Worm (Caenorhabditis elegans) whole organism, young adult: ENCODE results near the gene Y73B6BL.31.

Source experiments
- B0336.3 ChIP-seq: fragments of 200-800 bp; sonication (Bioruptor generic); IDR thresholded peaks from 2 replicates; pipeline ENCODE4 v1.3.6; 2022; ENCODE audit warnings: missing genetic modification characterization, missing compliant biosample characterization
- F10E7.11 ChIP-seq: sonication (generic microtip); optimal IDR thresholded peaks from 2 replicates; lab custom pipeline; 2017; ENCODE audit warnings: mild to moderate bottlenecking, missing genetic modification characterization, moderate library complexity, missing compliant biosample characterization
- F52B5.7 ChIP-seq: sonication (generic microtip); optimal IDR thresholded peaks from 2 replicates; lab custom pipeline; 2016; ENCODE audit warnings: mild to moderate bottlenecking, missing genetic modification characterization, missing compliant biosample characterization
- F57C9.4 ChIP-seq: sonication (generic microtip); optimal IDR thresholded peaks from 2 replicates; lab custom pipeline; 2017; ENCODE audit warnings: mild to moderate bottlenecking, missing genetic modification characterization, missing compliant biosample characterization
- T26A5.8 ChIP-seq: sonication (generic microtip); optimal IDR thresholded peaks from 2 replicates; lab custom pipeline; 2016; ENCODE audit warnings: missing genetic modification characterization, missing compliant biosample characterization
- Y67H2A.10 ChIP-seq: fragments of 200-800 bp; sonication (Bioruptor generic); conservative IDR thresholded peaks from 2 replicates; pipeline ENCODE4 v1.3.6; 2022; ENCODE audit warnings: missing genetic modification reagents, missing genetic modification characterization, missing compliant biosample characterization
- ZK185.1 ChIP-seq: sonication (generic microtip); optimal IDR thresholded peaks from 2 replicates; lab custom pipeline; 2016; ENCODE audit warnings: mild to moderate bottlenecking, missing genetic modification characterization, missing compliant biosample characterization; ENCODE audit not compliant: poor library complexity, severe bottlenecking
- akir-1 ChIP-seq: fragments of 200-800 bp; sonication (Bioruptor generic); optimal IDR thresholded peaks from 2 replicates; lab custom pipeline; 2018; ENCODE audit warnings: mild to moderate bottlenecking, missing genetic modification characterization, moderate library complexity, missing compliant biosample characterization
- aptf-2 ChIP-seq: fragments of 200-800 bp; sonication (Bioruptor generic); conservative IDR thresholded peaks from 2 replicates; pipeline ENCODE4 v1.3.6; 2022; ENCODE audit warnings: missing genetic modification reagents, missing genetic modification characterization, missing compliant biosample characterization
- aptf-3 ChIP-seq: fragments of 200-800 bp; sonication (Bioruptor generic); IDR thresholded peaks from 2 replicates; pipeline ENCODE4 v1.3.6; 2022; ENCODE audit warnings: missing genetic modification characterization, missing compliant biosample characterization
- ceh-27 ChIP-seq: fragments of 200-800 bp; sonication (Bioruptor generic); optimal IDR thresholded peaks from 2 replicates; lab custom pipeline; 2018; ENCODE audit warnings: mild to moderate bottlenecking, missing genetic modification characterization, moderate library complexity, missing compliant biosample characterization
- ceh-58 ChIP-seq: fragments of 200-800 bp; sonication (Bioruptor generic); IDR thresholded peaks from 2 replicates; pipeline ENCODE4 v1.3.6; 2022; ENCODE audit warnings: missing genetic modification characterization, missing compliant biosample characterization
- chd-7 ChIP-seq: sonication (generic microtip); optimal IDR thresholded peaks from 2 replicates; lab custom pipeline; 2016; ENCODE audit warnings: mild to moderate bottlenecking, missing genetic modification characterization, moderate library complexity, missing compliant biosample characterization
- egl-18 ChIP-seq: fragments of 200-800 bp; sonication (Bioruptor generic); IDR thresholded peaks from 2 replicates; pipeline ENCODE4 v1.3.6; 2022; ENCODE audit warnings: missing genetic modification reagents, missing genetic modification characterization, missing compliant biosample characterization
- fkh-3 ChIP-seq: sonication (generic microtip); optimal IDR thresholded peaks from 2 replicates; lab custom pipeline; 2016; ENCODE audit warnings: mild to moderate bottlenecking, missing genetic modification characterization, missing compliant biosample characterization
- hlh-26 ChIP-seq: fragments of 200-800 bp; sonication (Bioruptor generic); conservative IDR thresholded peaks from 2 replicates; pipeline ENCODE4 v1.3.6; 2022; ENCODE audit warnings: missing genetic modification reagents, missing genetic modification characterization, missing compliant biosample characterization
- hmg-20 ChIP-seq: fragments of 200-800 bp; sonication (Bioruptor generic); IDR thresholded peaks from 2 replicates; pipeline ENCODE4 v1.3.6; 2022; ENCODE audit warnings: missing genetic modification reagents, missing genetic modification characterization, missing compliant biosample characterization
- hsf-1 ChIP-seq: fragments of 200-800 bp; sonication (Bioruptor generic); IDR thresholded peaks from 2 replicates; pipeline ENCODE4 v1.3.6; 2022; ENCODE audit warnings: missing genetic modification reagents, missing genetic modification characterization, missing compliant biosample characterization
- let-526 ChIP-seq: fragments of 200-800 bp; sonication (Bioruptor generic); IDR thresholded peaks from 2 replicates; pipeline ENCODE4 v1.3.6; 2022; ENCODE audit warnings: missing genetic modification reagents, missing genetic modification characterization, missing compliant biosample characterization
- let-607 ChIP-seq, 2 experiments: fragments of 200-800 bp in 1 of 2; sonication (Bioruptor generic) in 1 of 2; sonication (generic microtip) in 1 of 2; optimal IDR thresholded peaks; 2 replicates each; lab custom pipeline; 2016 to 2018; ENCODE audit warnings: mild to moderate bottlenecking in 2 of 2, missing compliant biosample characterization in 2 of 2, missing genetic modification characterization in 2 of 2, moderate library complexity in 2 of 2, missing genotype in 1 of 2
- madf-10 ChIP-seq: sonication (generic microtip); optimal IDR thresholded peaks from 2 replicates; lab custom pipeline; 2016; ENCODE audit warnings: mild to moderate bottlenecking, missing genetic modification characterization, missing compliant biosample characterization
- madf-3 ChIP-seq: fragments of 200-800 bp; sonication (Bioruptor generic); IDR thresholded peaks from 2 replicates; pipeline ENCODE4 v1.3.6; 2022; ENCODE audit warnings: missing genetic modification reagents, missing genetic modification characterization, missing compliant biosample characterization
- madf-6 ChIP-seq: fragments of 200-800 bp; sonication (Bioruptor generic); IDR thresholded peaks from 2 replicates; pipeline ENCODE4 v1.3.6; 2022; ENCODE audit warnings: missing genetic modification reagents, missing genetic modification characterization, missing compliant biosample characterization
- mcd-1 ChIP-seq: fragments of 200-800 bp; sonication (Bioruptor generic); IDR thresholded peaks from 2 replicates; pipeline ENCODE4 v1.3.6; 2022; ENCODE audit warnings: missing genetic modification reagents, missing genetic modification characterization, missing compliant biosample characterization
- mel-28 ChIP-seq: sonication (generic microtip); optimal IDR thresholded peaks from 2 replicates; lab custom pipeline; 2016; ENCODE audit warnings: borderline replicate concordance, mild to moderate bottlenecking, missing genetic modification characterization, missing compliant biosample characterization
- mxl-1 ChIP-seq: sonication (generic microtip); optimal IDR thresholded peaks from 2 replicates; lab custom pipeline; 2016; ENCODE audit warnings: missing genetic modification characterization, missing compliant biosample characterization
- nfya-1 ChIP-seq: sonication (generic microtip); optimal IDR thresholded peaks from 2 replicates; lab custom pipeline; 2017; ENCODE audit warnings: antibody characterized with exemption, missing compliant biosample characterization, missing genetic modification characterization, borderline replicate concordance; ENCODE audit not compliant: insufficient read depth
- nfyb-1 ChIP-seq: fragments of 200-800 bp; sonication (Bioruptor generic); IDR thresholded peaks from 2 replicates; pipeline ENCODE4 v1.3.6; 2022; ENCODE audit warnings: missing genetic modification reagents, missing genetic modification characterization, missing compliant biosample characterization
- nhr-80 ChIP-seq: sonication (generic microtip); optimal IDR thresholded peaks from 2 replicates; lab custom pipeline; 2016; ENCODE audit warnings: missing genetic modification characterization, missing compliant biosample characterization
- rec-8 ChIP-seq, 2 experiments: sonication (generic microtip); optimal IDR thresholded peaks; 2 replicates each; lab custom pipeline; 2016; ENCODE audit warnings: mild to moderate bottlenecking in 2 of 2, missing genetic modification characterization in 2 of 2, missing genetic modification reagents in 2 of 2, missing genotype in 2 of 2, missing biosample characterization in 1 of 2, missing compliant biosample characterization in 1 of 2, moderate library complexity in 1 of 2
- repo-1 ChIP-seq: sonication (generic microtip); optimal IDR thresholded peaks from 2 replicates; lab custom pipeline; 2017; ENCODE audit warnings: mild to moderate bottlenecking, missing genetic modification characterization, missing compliant biosample characterization
- snpc-1.3 ChIP-seq: sonication (generic microtip); optimal IDR thresholded peaks from 2 replicates; lab custom pipeline; 2017; ENCODE audit warnings: missing genetic modification characterization, mild to moderate bottlenecking, missing compliant biosample characterization, antibody characterized with exemption, moderate library complexity, missing genotype, missing genetic modification reagents; ENCODE audit not compliant: insufficient read depth
- somi-1 ChIP-seq: fragments of 200-800 bp; sonication (Bioruptor generic); optimal IDR thresholded peaks from 2 replicates; lab custom pipeline; 2018; ENCODE audit warnings: mild to moderate bottlenecking, missing genetic modification characterization, missing compliant biosample characterization
- tbp1 ChIP-seq: fragments of 200-800 bp; sonication (Bioruptor generic); optimal IDR thresholded peaks from 2 replicates; lab custom pipeline; 2018; ENCODE audit warnings: mild to moderate bottlenecking, missing genetic modification characterization, missing compliant biosample characterization
- unc-130 ChIP-seq: sonication (generic microtip); optimal IDR thresholded peaks from 2 replicates; lab custom pipeline; 2016; ENCODE audit warnings: missing genetic modification reagents, missing genetic modification characterization, missing compliant biosample characterization
- unc-62 ChIP-seq: fragments of 150-350 bp; optimal IDR thresholded peaks from 2 replicates; lab custom pipeline; 2014; ENCODE audit warnings: missing biosample characterization, missing genetic modification reagents, missing genetic modification characterization
- ztf-25 ChIP-seq: fragments of 200-800 bp; sonication (Bioruptor generic); IDR thresholded peaks from 2 replicates; pipeline ENCODE4 v1.3.6; 2022; ENCODE audit warnings: missing genetic modification reagents, missing genetic modification characterization, missing compliant biosample characterization
- ztf-26 ChIP-seq: sonication (generic microtip); optimal IDR thresholded peaks from 2 replicates; lab custom pipeline; 2017; ENCODE audit warnings: missing genetic modification characterization, missing compliant biosample characterization
- ztf-6 ChIP-seq: fragments of 200-800 bp; sonication (Bioruptor generic); IDR thresholded peaks from 2 replicates; pipeline ENCODE4 v1.3.6; 2022; ENCODE audit warnings: missing genetic modification reagents, missing genetic modification characterization, missing compliant biosample characterization

Gene Y73B6BL.31

DNA sequence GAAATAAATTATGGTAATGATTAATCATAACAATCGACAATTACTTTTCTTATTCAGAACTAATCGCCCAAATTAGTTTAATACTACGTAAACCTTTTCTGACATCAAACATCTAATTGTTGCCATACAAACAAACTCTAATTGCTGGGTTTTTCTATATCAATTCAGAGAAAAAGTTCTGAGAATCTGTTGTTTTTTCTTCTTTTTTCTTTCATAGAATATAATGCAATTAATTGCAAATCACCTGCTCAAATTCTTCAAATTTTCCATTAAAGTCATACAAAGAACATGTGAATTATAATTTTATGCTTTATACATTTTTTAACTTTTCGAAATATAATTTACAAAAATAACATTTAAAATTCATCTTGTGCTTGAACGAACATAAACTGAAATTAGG, 38.3 kb upstream of the Y73B6BL.31 start:
- no peak for TF ChIP-seq mcd-1 (GFP tag; lab: Robert Waterston, UW)
- no peak for TF ChIP-seq madf-10 (tag; lab: Kevin White, UChicago)
- TF ChIP-seq unc-130 (GFP tag; lab: Kevin White, UChicago), result no peak
- TF ChIP-seq T26A5.8 (tag; lab: Kevin White, UChicago), result no peak
- TF ChIP-seq ztf-26 (tag; lab: Kevin White, UChicago), result no peak
- no peak for TF ChIP-seq hlh-26
- no peak for TF ChIP-seq let-607 (tag; optimal IDR thresholded peaks at IDR 0.05; lab: Kevin White, UChicago)
- no peak for TF ChIP-seq B0336.3 (GFP tag; lab: Robert Waterston, UW)
- TF ChIP-seq unc-62, result no peak
- no peak for TF ChIP-seq madf-3 (GFP tag; lab: Robert Waterston, UW)

DNA sequence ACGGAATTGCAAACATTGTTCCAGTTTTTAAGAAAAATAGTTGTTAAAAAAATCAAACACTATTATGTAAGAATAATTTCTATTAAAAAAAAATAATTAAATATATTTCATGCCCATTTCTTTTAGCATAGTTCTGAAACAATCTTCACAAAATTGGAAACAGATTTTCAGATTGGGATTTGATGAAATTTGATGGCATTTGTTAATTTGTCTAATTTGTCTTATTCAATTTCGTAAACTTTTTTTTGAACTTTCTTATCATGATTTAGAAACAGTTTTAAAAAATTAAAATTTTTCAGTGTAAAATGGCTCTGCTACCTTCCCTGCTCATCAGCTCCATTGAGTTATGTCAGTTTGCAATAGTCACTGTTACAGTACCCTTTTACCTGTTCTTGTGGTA, 36.8 kb upstream of the Y73B6BL.31 start, which contains the start of gene srv-13:
TSS of gene srv-13 (plus strand) at position 301 of the 400 bp plus-strand sequence.
- TF ChIP-seq mxl-1 (no peak), mel-28 (tag; lab: Kevin White, UChicago) (no peak), somi-1 (GFP tag; lab: Kevin White, UChicago) (no peak), akir-1 (no peak), aptf-2 (GFP tag; lab: Robert Waterston, UW) (no peak), F57C9.4 (tag; lab: Kevin White, UChicago) (no peak), aptf-3 (GFP tag; lab: Robert Waterston, UW) (no peak), egl-18 (GFP tag; lab: Robert Waterston, UW) (no peak), repo-1 (tag; lab: Kevin White, UChicago) (no peak), hsf-1 (GFP tag; lab: Robert Waterston, UW) (no peak), unc-62 (no peak), T26A5.8 (tag; lab: Kevin White, UChicago) (no peak), nfyb-1 (GFP tag; lab: Robert Waterston, UW) (no peak), ceh-27 (GFP tag; lab: Kevin White, UChicago) (no peak), ceh-58 (GFP tag; lab: Robert Waterston, UW) (no peak), nhr-80 (tag; lab: Kevin White, UChicago) (no peak), F52B5.7 (tag; lab: Kevin White, UChicago) (no peak), chd-7 (tag; lab: Kevin White, UChicago) (no peak), madf-6 (GFP tag; lab: Robert Waterston, UW) (no peak)
- TF ChIP-seq, all 124 proteins: peak for 0

DNA sequence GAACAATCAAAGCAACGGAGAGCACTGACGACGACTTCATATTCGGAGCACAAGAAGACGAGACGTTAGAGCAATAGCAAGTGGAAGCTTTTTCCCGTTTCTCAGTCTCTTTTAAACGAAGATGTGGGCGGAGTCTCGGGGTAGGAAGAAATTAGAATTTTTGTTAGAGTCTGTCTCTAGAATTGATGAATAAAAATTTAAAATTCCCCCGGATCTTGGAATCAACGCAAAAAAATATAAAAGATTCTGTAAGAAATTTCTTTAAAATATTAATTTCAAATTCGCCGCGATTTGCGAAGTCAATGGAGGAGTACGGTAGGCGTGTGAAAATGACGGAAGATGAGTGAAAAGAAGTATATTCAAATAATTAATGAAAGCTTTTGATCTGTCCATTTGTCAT, 28.2 kb upstream of the Y73B6BL.31 start, which contains the start of gene nlp-71:
TSS of gene nlp-71 (minus strand) at position 101 of the 400 bp plus-strand sequence.
- TF ChIP-seq fkh-3 (tag; lab: Kevin White, UChicago) (no peak), snpc-1.3 (tag; lab: Kevin White, UChicago) (no peak), ztf-25 (GFP tag; lab: Robert Waterston, UW) (no peak), mel-28 (tag; lab: Kevin White, UChicago) (no peak), tbp1 (no peak), hlh-26 (no peak), let-526 (GFP tag; lab: Robert Waterston, UW) (no peak), ztf-6 (GFP tag; lab: Robert Waterston, UW) (no peak), unc-130 (GFP tag; lab: Kevin White, UChicago) (no peak), madf-6 (GFP tag; lab: Robert Waterston, UW) (no peak), F10E7.11 (tag; lab: Kevin White, UChicago) (no peak), hmg-20 (GFP tag; lab: Robert Waterston, UW) (no peak), Y67H2A.10 (GFP tag; lab: Robert Waterston, UW) (no peak), nfya-1 (no peak), aptf-2 (GFP tag; lab: Robert Waterston, UW) (no peak), ZK185.1 (no peak), rec-8 (tag; optimal IDR thresholded peaks at IDR 0.05; lab: Kevin White, UChicago) (no peak)
- TF ChIP-seq, all 124 proteins: peak for 0
